Fruit fly (Drosophila melanogaster): ENCODE results near the gene Ir94h.

- TF ChIP-seq sv (GFP tag; optimal IDR thresholded peaks at IDR 0.05), result no peak
- no peak for TF ChIP-seq Hr83 (GFP tag; optimal IDR thresholded peaks at IDR 0.05; ENCODE audit: poor library complexity, severe bottlenecking)
These were observed 3.7 kb upstream of the Ir94h start, which contains the start of gene Ir94g for dm6 chr3R:23483563-23483962.

Measured in whole organism, wandering third instar larva.